Fruit fly (Drosophila melanogaster) whole organism, wandering third instar larva: ENCODE data around the gene Kcmf1.

Experiments
- Abd-B ChIP-seq: fragments of >200 bp; optimal IDR thresholded peaks from 2 replicates; lab custom pipeline; 2017; ENCODE audit warnings: missing biosample characterization, missing genetic modification characterization
- CG32264 ChIP-seq: fragments of 200-800 bp; sonication (Bioruptor generic); optimal IDR thresholded peaks from 2 replicates; lab custom pipeline; 2016; ENCODE audit warnings: missing biosample characterization, missing genetic modification characterization
- CG9705 ChIP-seq: fragments of 200-800 bp; sonication (Bioruptor generic); optimal IDR thresholded peaks from 2 replicates; lab custom pipeline; 2018; ENCODE audit warnings: missing biosample characterization, mild to moderate bottlenecking, missing genetic modification characterization
- CrebA ChIP-seq: fragments of 200-800 bp; sonication (Bioruptor generic); optimal IDR thresholded peaks from 2 replicates; lab custom pipeline; 2016; ENCODE audit warnings: missing biosample characterization, mild to moderate bottlenecking, missing genetic modification characterization, borderline replicate concordance
- Dfd ChIP-seq: fragments of >200 bp; optimal IDR thresholded peaks from 2 replicates; lab custom pipeline; 2017; ENCODE audit warnings: missing biosample characterization, missing genetic modification characterization
- Dif ChIP-seq: fragments of 200-275, 200-300 bp; sonication (Bioruptor generic); optimal IDR thresholded peaks from 2 replicates; lab custom pipeline; 2018; ENCODE audit warnings: missing biosample characterization, missing genetic modification characterization; ENCODE audit not compliant: partially characterized antibody
- HLH106 ChIP-seq: fragments of 200-800 bp; optimal IDR thresholded peaks from 3 replicates; lab custom pipeline; 2019; ENCODE audit warnings: missing biosample characterization, mild to moderate bottlenecking, missing genetic modification characterization, moderate library complexity
- Hnf4 ChIP-seq: fragments of 200-800 bp; sonication (Bioruptor generic); optimal IDR thresholded peaks from 2 replicates; lab custom pipeline; 2016; ENCODE audit warnings: missing biosample characterization, mild to moderate bottlenecking, missing genetic modification characterization
- Hr78 ChIP-seq: fragments of >200 bp; optimal IDR thresholded peaks from 2 replicates; lab custom pipeline; 2017; ENCODE audit warnings: missing biosample characterization, missing genetic modification characterization
- Hr83 ChIP-seq: fragments of 200-300 bp; sonication (Bioruptor generic); optimal IDR thresholded peaks from 2 replicates; lab custom pipeline; 2016; ENCODE audit warnings: missing biosample characterization, mild to moderate bottlenecking, missing genetic modification characterization, moderate library complexity; ENCODE audit not compliant: poor library complexity, severe bottlenecking
- Jra ChIP-seq: sonication (Bioruptor generic); optimal IDR thresholded peaks from 2 replicates; lab custom pipeline; 2016; ENCODE audit warnings: missing biosample characterization, missing genetic modification characterization
- Mio ChIP-seq: sonication (Bioruptor generic); optimal IDR thresholded peaks from 2 replicates; lab custom pipeline; 2016; ENCODE audit warnings: missing biosample characterization, missing genetic modification characterization
- Myc ChIP-seq: fragments of >200 bp; optimal IDR thresholded peaks from 2 replicates; lab custom pipeline; 2017
- N ChIP-seq: fragments of >200 bp; optimal IDR thresholded peaks from 2 replicates; lab custom pipeline; 2018; ENCODE audit warnings: missing biosample characterization, missing external identifiers, missing genetic modification characterization
- OdsH ChIP-seq: fragments of 200-800 bp; sonication (Bioruptor generic); optimal IDR thresholded peaks from 2 replicates; lab custom pipeline; 2016; ENCODE audit warnings: missing biosample characterization, mild to moderate bottlenecking, missing genetic modification characterization
- Rel ChIP-seq, 2 experiments: fragments of 200-800 bp; sonication (Bioruptor generic) in 1 of 2; optimal IDR thresholded peaks; 2 replicates in 1 of 2; 3 replicates in 1 of 2; lab custom pipeline; 2016 to 2019; ENCODE audit warnings: mild to moderate bottlenecking in 2 of 2, missing biosample characterization in 2 of 2, missing genetic modification characterization in 2 of 2, moderate library complexity in 1 of 2
- br ChIP-seq: fragments of 200-800 bp; sonication (Bioruptor generic); optimal IDR thresholded peaks from 2 replicates; lab custom pipeline; 2016; ENCODE audit warnings: missing biosample characterization, missing genetic modification characterization
- brk ChIP-seq: fragments of 200-800 bp; sonication (Bioruptor generic); optimal IDR thresholded peaks from 2 replicates; lab custom pipeline; 2016; ENCODE audit warnings: missing biosample characterization, mild to moderate bottlenecking, missing genetic modification characterization
- dl ChIP-seq, 2 experiments: fragments of 175-275, 200-275 bp in 1 of 2; fragments of 200-275 bp in 1 of 2; sonication (Bioruptor generic); optimal IDR thresholded peaks; lab custom pipeline; 2018; ENCODE audit warnings: mild to moderate bottlenecking in 2 of 2, missing biosample characterization in 2 of 2, missing genetic modification characterization in 2 of 2, moderate library complexity in 2 of 2; ENCODE audit not compliant: partially characterized antibody in 2 of 2, insufficient read depth in 1 of 2
- dmrt93B ChIP-seq: fragments of 200-800 bp; sonication (Bioruptor generic); optimal IDR thresholded peaks from 2 replicates; lab custom pipeline; 2018; ENCODE audit warnings: missing biosample characterization, mild to moderate bottlenecking, missing genetic modification characterization
- dsf ChIP-seq: sonication (Bioruptor generic); optimal IDR thresholded peaks from 2 replicates; lab custom pipeline; 2016; ENCODE audit warnings: missing biosample characterization, missing genetic modification characterization, borderline replicate concordance
- foxo ChIP-seq, 2 experiments: fragments of 200-800 bp; sonication (Bioruptor generic); optimal IDR thresholded peaks; 2 replicates in 1 of 2; 3 replicates in 1 of 2; lab custom pipeline; 2016 to 2017; ENCODE audit warnings: missing biosample characterization in 2 of 2, missing genetic modification characterization in 2 of 2
- h ChIP-seq: fragments of 200-800 bp; sonication (Bioruptor generic); optimal IDR thresholded peaks from 3 replicates; lab custom pipeline; 2016; ENCODE audit warnings: missing biosample characterization, mild to moderate bottlenecking, missing genetic modification characterization
- jim ChIP-seq: fragments of 175-275, 200-325 bp; sonication (Bioruptor generic); optimal IDR thresholded peaks from 2 replicates; lab custom pipeline; 2016; ENCODE audit warnings: missing biosample characterization, mild to moderate bottlenecking, missing genetic modification characterization
- lola ChIP-seq: fragments of >200 bp; optimal IDR thresholded peaks from 2 replicates; lab custom pipeline; 2017; ENCODE audit warnings: missing biosample characterization, missing genetic modification characterization
- pan ChIP-seq: fragments of >200 bp; optimal IDR thresholded peaks from 2 replicates; lab custom pipeline; 2017
- rgr ChIP-seq: fragments of 200-800 bp; sonication (Bioruptor generic); optimal IDR thresholded peaks from 3 replicates; lab custom pipeline; 2016; ENCODE audit warnings: missing biosample characterization, mild to moderate bottlenecking, missing genetic modification characterization
- sage ChIP-seq: fragments of 200-800 bp; sonication (Bioruptor generic); optimal IDR thresholded peaks from 2 replicates; lab custom pipeline; 2016; ENCODE audit warnings: missing biosample characterization, mild to moderate bottlenecking, missing genetic modification characterization
- sv ChIP-seq: fragments of 200-800 bp; sonication (Bioruptor generic); optimal IDR thresholded peaks from 3 replicates; lab custom pipeline; 2016; ENCODE audit warnings: missing biosample characterization, missing genetic modification characterization
- tai ChIP-seq: sonication (Bioruptor generic); optimal IDR thresholded peaks from 2 replicates; lab custom pipeline; 2016; ENCODE audit warnings: missing biosample characterization, missing genetic modification characterization
- usp ChIP-seq: fragments of >200 bp; optimal IDR thresholded peaks from 2 replicates; lab custom pipeline; 2017; ENCODE audit warnings: missing biosample characterization, missing genetic modification characterization
- woc ChIP-seq: sonication (Bioruptor generic); optimal IDR thresholded peaks from 2 replicates; lab custom pipeline; 2016; ENCODE audit warnings: missing biosample characterization, mild to moderate bottlenecking, missing genetic modification characterization

Kcmf1 gene

DNA sequence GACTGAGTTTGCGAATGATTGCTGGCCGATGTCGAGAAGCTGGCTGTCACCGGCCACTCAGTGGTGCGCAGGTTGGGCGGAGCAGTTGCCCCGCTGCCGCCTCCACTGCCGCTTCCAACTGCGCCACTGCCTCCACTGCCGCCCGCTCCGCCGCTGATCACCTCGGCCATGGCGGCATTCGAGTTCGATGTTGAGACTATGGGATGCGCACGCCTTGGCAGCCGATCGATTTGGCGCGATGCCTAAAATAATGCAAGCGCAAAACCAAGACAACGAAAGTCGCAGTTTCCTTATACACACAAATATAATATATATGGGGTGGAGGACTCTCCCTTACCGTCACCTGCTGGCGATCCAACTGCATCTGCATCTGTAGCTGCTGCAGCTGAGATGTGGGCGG, 3.0 kb downstream of the Kcmf1 start:
- TF ChIP-seq Hr83 (no peak), Hnf4 (no peak), N (GFP tag; lab: Kevin White, UChicago) (no peak), Rel (GFP tag; optimal IDR thresholded peaks at IDR 0.05; lab: Kevin White, UChicago) (no peak), Rel (tag; optimal IDR thresholded peaks at IDR 0.05; lab: Kevin White, UChicago) (no peak), woc (GFP tag; lab: Kevin White, UChicago) (no peak), br (GFP tag; lab: Kevin White, UChicago) (no peak), tai (GFP tag; lab: Kevin White, UChicago) (no peak), Mio (no peak), CG32264 (GFP tag; lab: Kevin White, UChicago) (no peak), dl (GFP tag; optimal IDR thresholded peaks at IDR 0.05; lab: Kevin White, UChicago; ENCODE audit: insufficient read depth in 1 of 2, partially characterized antibody in 2 of 2) (no peak), rgr (GFP tag; lab: Kevin White, UChicago) (no peak), foxo (GFP tag; optimal IDR thresholded peaks at IDR 0.05; lab: Kevin White, UChicago) (no peak), CG9705 (GFP tag; lab: Kevin White, UChicago) (no peak), sv (no peak), Hr78 (no peak), brk (GFP tag; lab: Kevin White, UChicago) (no peak), HLH106 (tag; lab: Kevin White, UChicago) (no peak), Abd-B (GFP tag; lab: Kevin White, UChicago) (no peak), jim (GFP tag; lab: Kevin White, UChicago) (no peak), h (GFP tag; lab: Kevin White, UChicago) (no peak)

DNA sequence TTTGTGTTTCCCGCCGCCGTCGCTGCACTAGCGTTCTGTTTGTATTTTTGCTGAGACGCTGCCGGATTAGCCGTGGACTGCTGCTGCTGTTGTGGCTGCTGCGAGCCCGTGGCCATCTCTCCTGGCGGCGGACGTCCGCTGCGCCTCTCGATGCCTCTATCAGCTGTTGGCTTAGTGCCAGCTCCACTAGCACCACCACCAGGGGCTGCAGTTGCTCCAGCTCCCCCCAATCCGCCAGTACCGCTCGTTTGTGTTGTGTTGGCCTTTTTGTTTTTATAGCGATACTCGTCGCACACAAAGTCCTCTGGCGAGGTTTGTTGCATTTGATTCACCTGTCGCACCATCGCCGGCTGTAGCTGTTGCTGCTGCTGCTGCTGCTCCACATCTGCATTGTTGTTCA, 4.0 kb downstream of the Kcmf1 start:
- TF ChIP-seq CrebA (no peak), Jra (GFP tag; lab: Kevin White, UChicago) (no peak), dsf (GFP tag; lab: Kevin White, UChicago) (no peak), lola (GFP tag; lab: Kevin White, UChicago) (no peak), HLH106 (tag; lab: Kevin White, UChicago) (no peak), Hr83 (no peak), pan (no peak), Dfd (GFP tag; lab: Kevin White, UChicago) (no peak), h (GFP tag; lab: Kevin White, UChicago) (no peak), sv (no peak)

DNA sequence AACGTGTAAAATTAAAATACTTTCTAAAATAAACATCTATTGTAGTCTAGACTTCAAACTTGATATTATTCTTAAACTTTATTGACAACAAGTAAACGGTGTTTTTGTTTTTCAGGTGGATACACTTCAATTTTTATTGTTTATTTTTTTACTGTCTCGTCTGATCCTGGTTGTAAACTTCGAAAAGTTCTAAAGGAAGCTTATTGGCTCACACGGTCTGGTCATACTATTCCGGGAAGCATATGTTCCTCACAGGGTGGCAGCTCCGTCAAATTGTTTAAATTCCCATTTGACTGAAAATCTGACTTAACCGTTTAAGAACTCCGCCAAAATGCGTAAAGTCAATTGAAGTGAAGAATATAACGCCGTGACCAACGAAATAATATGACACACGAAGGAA, 6.5 kb downstream of the Kcmf1 start, which contains the start of gene CG11983:
Gene CG11983 (plus strand): TSS at position 120 of the 400 bp plus-strand sequence.
- TF ChIP-seq Myc (lab: Kevin White, UChicago) (peak; percentile 28), sage (GFP tag; lab: Kevin White, UChicago) (no peak)

DNA sequence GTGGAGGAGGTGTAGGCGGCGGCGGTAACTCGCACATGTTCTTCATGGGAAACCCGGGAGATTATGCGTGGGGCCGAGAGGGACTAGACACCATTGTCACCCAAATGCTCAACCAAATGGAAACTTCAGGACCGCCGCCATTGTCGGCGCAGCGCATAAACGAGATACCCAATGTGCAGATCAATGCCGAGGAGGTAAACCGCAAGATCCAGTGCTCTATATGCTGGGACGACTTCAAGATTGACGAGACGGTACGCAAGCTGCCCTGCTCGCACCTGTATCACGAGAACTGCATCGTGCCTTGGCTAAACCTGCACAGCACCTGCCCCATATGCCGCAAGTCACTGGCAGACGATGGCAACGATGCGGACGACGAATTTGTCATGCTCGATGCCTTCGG, 7.5 kb downstream of the Kcmf1 start:
- no peak for TF ChIP-seq Dif (GFP tag; lab: Kevin White, UChicago)
- no peak for TF ChIP-seq dmrt93B (GFP tag; lab: Kevin White, UChicago)
- TF ChIP-seq sv, result no peak
- TF ChIP-seq Abd-B (GFP tag; lab: Kevin White, UChicago), result no peak
- no peak for TF ChIP-seq dsf (GFP tag; lab: Kevin White, UChicago)
- no peak for TF ChIP-seq lola (GFP tag; lab: Kevin White, UChicago)
- TF ChIP-seq N (GFP tag; lab: Kevin White, UChicago), result no peak
- no peak for TF ChIP-seq Rel (GFP tag; optimal IDR thresholded peaks at IDR 0.05; lab: Kevin White, UChicago)
- TF ChIP-seq Rel (tag; optimal IDR thresholded peaks at IDR 0.05; lab: Kevin White, UChicago), result no peak
- no peak for TF ChIP-seq OdsH (GFP tag; lab: Kevin White, UChicago)
- no peak for TF ChIP-seq dl (GFP tag; optimal IDR thresholded peaks at IDR 0.05; lab: Kevin White, UChicago; ENCODE audit: insufficient read depth in 1 of 2, partially characterized antibody in 2 of 2)

DNA sequence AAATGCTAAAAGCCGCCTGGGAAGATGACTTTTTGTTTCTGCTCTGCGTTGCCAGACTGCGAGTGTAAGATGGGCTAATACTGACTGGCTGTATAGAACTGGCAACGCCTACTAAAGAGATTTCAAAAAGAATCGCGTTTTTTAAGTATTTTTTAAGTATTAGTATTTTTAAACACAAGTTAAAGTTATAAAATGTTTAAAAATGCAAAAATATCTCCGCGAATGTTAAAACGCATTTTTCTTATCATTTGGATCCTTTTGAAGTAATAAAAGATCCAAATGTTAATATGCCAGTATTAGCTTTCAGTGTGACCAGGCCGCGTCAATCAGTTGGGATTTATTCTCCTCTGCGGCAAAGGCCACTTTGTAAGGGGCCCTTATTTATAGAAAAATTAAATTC, 8.6 kb downstream of the Kcmf1 start, which contains the start of the genes Prosbeta3 and Iru:
Gene Prosbeta3 (minus strand): TSS at position 98 of the 400 bp plus-strand sequence.
Gene Iru (plus strand): TSS at position 328 of the 400 bp plus-strand sequence.
- TF ChIP-seq CG32264 (GFP tag; lab: Kevin White, UChicago), result no peak
- no peak for TF ChIP-seq h (GFP tag; lab: Kevin White, UChicago)
- TF ChIP-seq sage (GFP tag; lab: Kevin White, UChicago), result no peak
- peak; percentile 7 for TF ChIP-seq Myc (lab: Kevin White, UChicago)
- no peak for TF ChIP-seq jim (GFP tag; lab: Kevin White, UChicago)
- TF ChIP-seq br (GFP tag; lab: Kevin White, UChicago), result no peak
- no peak for TF ChIP-seq N (GFP tag; lab: Kevin White, UChicago)
- TF ChIP-seq usp (GFP tag; lab: Kevin White, UChicago), result no peak
- no peak for TF ChIP-seq rgr (GFP tag; lab: Kevin White, UChicago)
- no peak for TF ChIP-seq Hnf4
- TF ChIP-seq OdsH (GFP tag; lab: Kevin White, UChicago), result no peak
- TF ChIP-seq Rel (GFP tag; optimal IDR thresholded peaks at IDR 0.05; lab: Kevin White, UChicago), result no peak
- TF ChIP-seq Rel (tag; optimal IDR thresholded peaks at IDR 0.05; lab: Kevin White, UChicago), result peak; percentile 21
- TF ChIP-seq, all 38 proteins: peak for 2
